Fruit fly (Drosophila melanogaster) whole organism, embryonic: ENCODE measurements around the gene CG2111.
"Not testable (repeated sequence)": the region's sequence is repeated elsewhere in the genome, so short reads cannot be mapped to it uniquely, and the experiment has no call there.

Experiments used
- BtbVII ChIP-seq: fragments of 200-800 bp; sonication (Bioruptor generic); optimal IDR thresholded peaks from 3 replicates; lab custom pipeline; 2017; ENCODE audit warnings: missing biosample characterization, mild to moderate bottlenecking, missing genetic modification characterization
- CG10462 ChIP-seq: fragments of 200-800 bp; sonication (Bioruptor generic); optimal IDR thresholded peaks from 2 replicates; lab custom pipeline; 2016; ENCODE audit warnings: missing biosample characterization, missing genetic modification characterization
- CG10654 ChIP-seq: fragments of 200-800 bp; sonication (Bioruptor generic); optimal IDR thresholded peaks from 2 replicates; lab custom pipeline; 2016; ENCODE audit warnings: missing biosample characterization, missing genetic modification characterization
- CG13424 ChIP-seq: fragments of 200-800 bp; sonication (Bioruptor generic); optimal IDR thresholded peaks from 2 replicates; lab custom pipeline; 2019; ENCODE audit warnings: missing biosample characterization, mild to moderate bottlenecking, missing genetic modification characterization, moderate library complexity
- CG13894 ChIP-seq: fragments of 200-800 bp; sonication (Bioruptor generic); optimal IDR thresholded peaks from 3 replicates; lab custom pipeline; 2018; ENCODE audit warnings: missing biosample characterization, mild to moderate bottlenecking, missing genetic modification characterization, moderate library complexity
- CG16813 ChIP-seq: fragments of 200-800 bp; sonication (Bioruptor generic); IDR thresholded peaks from 3 replicates; pipeline ENCODE4 v1.3.6; 2022; ENCODE audit warnings: missing biosample characterization, missing genetic modification characterization; ENCODE audit not compliant: partially characterized antibody
- CG33213 ChIP-seq: fragments of 200-800 bp; sonication (Bioruptor generic); optimal IDR thresholded peaks from 3 replicates; lab custom pipeline; 2016; ENCODE audit warnings: missing biosample characterization, missing genetic modification characterization
- CG34224 ChIP-seq: fragments of 200-800 bp; sonication (Bioruptor generic); IDR thresholded peaks from 3 replicates; pipeline ENCODE4 v1.3.6; 2022; ENCODE audit warnings: missing biosample characterization, missing genetic modification characterization; ENCODE audit not compliant: partially characterized antibody
- CG4328 ChIP-seq: fragments of 200-800 bp; sonication (Bioruptor generic); optimal IDR thresholded peaks from 3 replicates; lab custom pipeline; 2017; ENCODE audit warnings: missing biosample characterization, missing genetic modification reagents, missing genetic modification characterization
- CG4707 ChIP-seq: fragments of 200-800 bp; sonication (Bioruptor generic); optimal IDR thresholded peaks from 2 replicates; lab custom pipeline; 2018; ENCODE audit warnings: missing biosample characterization, mild to moderate bottlenecking, missing genetic modification characterization, moderate library complexity
- CG6272 ChIP-seq: fragments of 200-800 bp; sonication (Bioruptor generic); IDR thresholded peaks from 2 replicates; pipeline ENCODE4 v1.3.6; 2022; ENCODE audit warnings: missing biosample characterization, missing genetic modification characterization
- CG6765 ChIP-seq: fragments of 200-800 bp; sonication (Bioruptor generic); optimal IDR thresholded peaks from 3 replicates; lab custom pipeline; 2017; ENCODE audit warnings: missing biosample characterization, mild to moderate bottlenecking, missing genetic modification characterization
- CG7372 ChIP-seq: fragments of 200-800 bp; sonication (Bioruptor generic); IDR thresholded peaks from 2 replicates; pipeline ENCODE4 v1.3.6; 2022; ENCODE audit warnings: missing biosample characterization, missing genetic modification characterization
- CG8089 ChIP-seq: fragments of 200-800 bp; sonication (Bioruptor generic); optimal IDR thresholded peaks from 3 replicates; lab custom pipeline; 2016; ENCODE audit warnings: missing biosample characterization, missing genetic modification characterization
- CG8478 ChIP-seq: fragments of >200 bp; optimal IDR thresholded peaks from 2 replicates; lab custom pipeline; 2018
- CTCF ChIP-seq: fragments of 200-800 bp; sonication (Bioruptor generic); optimal IDR thresholded peaks from 2 replicates; lab custom pipeline; 2017; ENCODE audit warnings: missing biosample characterization, mild to moderate bottlenecking, missing genetic modification characterization, moderate library complexity
- Dref ChIP-seq: fragments of 200-800 bp; sonication (Bioruptor generic); IDR thresholded peaks from 2 replicates; pipeline ENCODE4 v1.3.6; 2022; ENCODE audit warnings: missing biosample characterization, missing genetic modification characterization
- Ets65A ChIP-seq: fragments of 200-800 bp; sonication (Bioruptor generic); peaks from one replicate; lab custom pipeline; 2016; ENCODE audit warnings: missing biosample characterization, missing genetic modification characterization
- H15 ChIP-seq: fragments of 200-800 bp; sonication (Bioruptor generic); IDR thresholded peaks from 3 replicates; pipeline ENCODE4 v1.3.6; 2022; ENCODE audit warnings: missing biosample characterization, missing genetic modification characterization
- HLH3B ChIP-seq: fragments of 200-800 bp; sonication (Bioruptor generic); IDR thresholded peaks from 2 replicates; pipeline ENCODE4 v1.3.6; 2022; ENCODE audit warnings: missing biosample characterization, missing genetic modification characterization
- Hr51 ChIP-seq, 2 experiments: fragments of 200-800 bp; sonication (Bioruptor generic); optimal IDR thresholded peaks; 2 replicates in 1 of 2; 3 replicates in 1 of 2; lab custom pipeline; 2016 to 2018; ENCODE audit warnings: missing biosample characterization in 2 of 2, missing genetic modification characterization in 2 of 2, mild to moderate bottlenecking in 1 of 2, moderate library complexity in 1 of 2
- Mrtf ChIP-seq: fragments of 200-800 bp; sonication (Bioruptor generic); IDR thresholded peaks from 3 replicates; pipeline ENCODE4 v1.3.6; 2022; ENCODE audit warnings: missing biosample characterization, missing genetic modification characterization
- Myb ChIP-seq: fragments of 200-800 bp; sonication (Bioruptor generic); optimal IDR thresholded peaks from 2 replicates; lab custom pipeline; 2016; ENCODE audit warnings: missing biosample characterization, missing genetic modification characterization
- Sox100B ChIP-seq: fragments of 200-800 bp; sonication (Bioruptor generic); optimal IDR thresholded peaks from 3 replicates; lab custom pipeline; 2018; ENCODE audit warnings: missing biosample characterization, mild to moderate bottlenecking, missing genetic modification characterization
- Sox102F ChIP-seq: fragments of 200-800 bp; sonication (Bioruptor generic); optimal IDR thresholded peaks from 2 replicates; lab custom pipeline; 2018; ENCODE audit warnings: missing biosample characterization, mild to moderate bottlenecking, missing genetic modification characterization, moderate library complexity
- Xrp1 ChIP-seq: fragments of 200-800 bp; sonication (Bioruptor generic); IDR thresholded peaks from 2 replicates; pipeline ENCODE4 v1.3.6; 2022; ENCODE audit warnings: missing biosample characterization, missing genetic modification characterization
- YL-1 ChIP-seq: fragments of 200-800 bp; sonication (Bioruptor generic); optimal IDR thresholded peaks from 3 replicates; lab custom pipeline; 2017; ENCODE audit warnings: missing biosample characterization, mild to moderate bottlenecking, missing genetic modification characterization
- ase ChIP-seq: fragments of 200-800 bp; sonication (Bioruptor generic); IDR thresholded peaks from 3 replicates; pipeline ENCODE4 v1.3.6; 2022; ENCODE audit warnings: missing biosample characterization, missing genetic modification characterization
- corto ChIP-seq: fragments of 200-800 bp; sonication (Bioruptor generic); optimal IDR thresholded peaks from 2 replicates; lab custom pipeline; 2016; ENCODE audit warnings: missing biosample characterization, mild to moderate bottlenecking, missing genetic modification characterization, moderate library complexity
- dan ChIP-seq: fragments of 200-800 bp; sonication (Bioruptor generic); IDR thresholded peaks from 2 replicates; pipeline ENCODE4 v1.3.6; 2022; ENCODE audit warnings: missing biosample characterization, missing genetic modification characterization
- dmrt99B ChIP-seq: fragments of 200-800 bp; sonication (Bioruptor generic); optimal IDR thresholded peaks from 2 replicates; lab custom pipeline; 2018; ENCODE audit warnings: missing biosample characterization, mild to moderate bottlenecking, missing genetic modification characterization, moderate library complexity
- esg ChIP-seq: fragments of 200-800 bp; sonication (Bioruptor generic); conservative IDR thresholded peaks from 2 replicates; pipeline ENCODE4 v1.3.6; 2022; ENCODE audit warnings: missing biosample characterization, missing genetic modification characterization
- hkb ChIP-seq, 2 experiments: fragments of 200-800 bp in 1 of 2; fragments of >200 bp in 1 of 2; sonication (Bioruptor generic) in 1 of 2; IDR thresholded peaks in 1 of 2; optimal IDR thresholded peaks in 1 of 2; 2 replicates each; pipeline versions ENCODE4 v1.3.6 to Lab custom; 2017 to 2022; ENCODE audit warnings: missing biosample characterization in 1 of 2, missing genetic modification characterization in 1 of 2
- lab ChIP-seq: fragments of 200-800 bp; sonication (Bioruptor generic); optimal IDR thresholded peaks from 3 replicates; lab custom pipeline; 2017; ENCODE audit warnings: missing biosample characterization, missing genetic modification characterization, mild to moderate bottlenecking, moderate library complexity, missing genetic modification reagents
- lola ChIP-seq, 3 experiments: fragments of >200 bp in 2 of 3; fragments of 200-800 bp in 1 of 3; sonication (Bioruptor generic) in 1 of 3; optimal IDR thresholded peaks; 2 replicates each; lab custom pipeline; 2017 to 2019; ENCODE audit warnings: missing biosample characterization in 3 of 3, missing genetic modification characterization in 3 of 3, mild to moderate bottlenecking in 1 of 3, moderate library complexity in 1 of 3
- lov ChIP-seq, 2 experiments: fragments of 200-800 bp in 1 of 2; fragments of >200 bp in 1 of 2; sonication (Bioruptor generic) in 1 of 2; IDR thresholded peaks in 1 of 2; optimal IDR thresholded peaks in 1 of 2; 2 replicates in 1 of 2; 3 replicates in 1 of 2; pipeline versions ENCODE4 v1.3.6 to Lab custom; 2017 to 2022; ENCODE audit warnings: missing biosample characterization in 1 of 2, missing genetic modification characterization in 1 of 2
- peb ChIP-seq: fragments of 200-800 bp; sonication (Bioruptor generic); IDR thresholded peaks from 2 replicates; pipeline ENCODE4 v1.3.6; 2022; ENCODE audit warnings: missing biosample characterization, missing genetic modification characterization
- repo ChIP-seq: fragments of 200-800 bp; sonication (Bioruptor generic); optimal IDR thresholded peaks from 2 replicates; lab custom pipeline; 2016; ENCODE audit warnings: missing biosample characterization, missing genetic modification characterization
- row ChIP-seq: fragments of 200-800 bp; sonication (Bioruptor generic); IDR thresholded peaks from 3 replicates; pipeline ENCODE4 v1.3.6; 2022; ENCODE audit warnings: missing biosample characterization, missing genetic modification characterization
- sens ChIP-seq: fragments of 200-800 bp; sonication (Bioruptor generic); peaks from one replicate; lab custom pipeline; 2016; ENCODE audit warnings: missing biosample characterization, missing genetic modification characterization
- vfl ChIP-seq: fragments of 200-800 bp; sonication (Bioruptor generic); optimal IDR thresholded peaks from 2 replicates; lab custom pipeline; 2016; ENCODE audit warnings: missing biosample characterization, missing genetic modification characterization
- zfh1 ChIP-seq: fragments of 200-800 bp; sonication (Bioruptor generic); IDR thresholded peaks from 3 replicates; pipeline ENCODE4 v1.3.6; 2022; ENCODE audit warnings: missing biosample characterization, missing genetic modification characterization

Gene CG2111

DNA sequence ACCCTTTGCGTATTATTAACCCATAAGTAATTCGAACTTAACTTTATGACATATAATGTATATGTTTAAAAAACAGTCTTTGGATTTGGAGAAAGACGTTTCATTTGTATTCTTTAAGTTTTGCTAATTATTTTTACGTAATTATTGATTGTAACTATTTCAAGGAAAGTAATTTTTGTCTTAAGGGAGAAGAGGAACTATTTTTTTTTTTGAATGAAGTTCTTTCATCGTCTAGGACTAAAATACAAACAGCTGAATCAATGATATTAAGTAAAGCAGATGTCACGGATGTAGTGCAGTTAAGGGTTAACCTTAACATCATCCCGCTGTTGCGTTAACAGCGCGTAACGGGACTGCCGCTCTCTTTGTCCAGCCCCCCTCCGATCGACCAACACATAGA lies 28.6 kb upstream of the CG2111 start (continued):
- TF ChIP-seq Sox100B (peak; percentile 56), peb (GFP tag; lab: Robert Waterston, UW) (no peak)

DNA sequence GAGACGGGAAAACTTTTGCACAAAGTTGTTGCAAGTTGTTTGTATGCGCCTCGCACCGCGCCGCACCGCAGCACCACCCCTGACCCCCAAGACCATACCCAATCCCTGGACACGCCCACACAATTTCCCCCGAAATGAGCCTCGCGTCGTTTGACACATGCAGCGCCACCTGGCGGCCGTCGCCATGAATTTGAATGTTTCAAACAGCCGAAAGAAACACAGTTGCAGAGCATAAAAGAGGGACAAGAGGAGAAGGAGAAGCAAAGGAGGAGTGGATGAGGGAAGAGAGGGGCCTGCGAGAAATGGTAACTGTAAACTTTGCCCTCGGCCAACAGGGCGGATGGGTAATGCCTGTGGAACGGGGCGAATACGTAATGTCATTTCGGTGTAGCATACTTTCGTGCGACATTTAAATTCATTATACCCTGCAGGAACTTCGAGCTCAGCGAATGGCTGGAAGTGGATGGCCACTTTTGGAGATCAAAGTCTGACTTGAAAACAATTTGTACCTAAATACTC lies 15.2 kb upstream of the CG2111 start:
- no peak for TF ChIP-seq Dref
- TF ChIP-seq dmrt99B: no peak
- no peak for TF ChIP-seq lola (GFP tag; optimal IDR thresholded peaks at IDR 0.05; lab: Kevin White, UChicago)
- peak; percentile 85 for TF ChIP-seq Ets65A (GFP tag; lab: Kevin White, UChicago)
- no peak for TF ChIP-seq CG13424 (tag; lab: Kevin White, UChicago)
- TF ChIP-seq esg (GFP tag; lab: Robert Waterston, UW): no peak
- TF ChIP-seq zfh1 (GFP tag; lab: Robert Waterston, UW): no peak
- TF ChIP-seq repo (GFP tag; lab: Kevin White, UChicago): no peak
- TF ChIP-seq CG4328: no peak
- no peak for TF ChIP-seq ase (GFP tag; lab: Robert Waterston, UW)
- TF ChIP-seq YL-1 (GFP tag; lab: Kevin White, UChicago): no peak
- TF ChIP-seq CTCF (GFP tag; lab: Kevin White, UChicago): peak; percentile 76
- no peak for TF ChIP-seq lov (optimal IDR thresholded peaks at IDR 0.05; lab: Kevin White, UChicago)
- no peak for TF ChIP-seq lov (GFP tag; IDR thresholded peaks at IDR 0.05; lab: Robert Waterston, UW)
- TF ChIP-seq CG10462 (GFP tag; lab: Kevin White, UChicago): no peak
- peak; percentile 86 for TF ChIP-seq CG7372
- TF ChIP-seq CG10654 (GFP tag; lab: Kevin White, UChicago): no peak
- no peak for TF ChIP-seq CG6272
- TF ChIP-seq sens (GFP tag; lab: Kevin White, UChicago): peak; percentile 14
- no peak for TF ChIP-seq Myb (GFP tag; lab: Kevin White, UChicago)
- TF ChIP-seq H15 (GFP tag; lab: Robert Waterston, UW): no peak

DNA sequence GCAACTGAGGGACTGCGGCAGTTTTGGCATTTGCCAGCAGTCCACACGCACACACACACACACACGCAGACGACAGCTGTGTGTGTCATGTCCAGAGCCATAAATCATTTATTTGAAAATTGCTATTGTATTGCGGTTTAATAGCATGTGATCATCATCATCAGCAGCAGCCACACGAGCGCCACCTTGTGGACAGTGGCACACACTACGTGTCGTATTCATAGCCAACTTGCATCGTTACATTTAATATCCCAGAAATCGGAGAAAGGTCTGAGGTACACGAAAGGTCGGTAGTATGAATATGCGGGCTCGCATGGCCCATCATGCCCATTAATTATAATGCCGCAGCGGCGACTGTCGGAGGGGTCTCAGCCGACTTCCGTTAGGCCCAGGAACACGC lies 1.3 kb upstream of the CG2111 start:
- peak; percentile 44 for TF ChIP-seq Ets65A (GFP tag; lab: Kevin White, UChicago)
- TF ChIP-seq vfl (GFP tag; lab: Kevin White, UChicago): no peak
- TF ChIP-seq CG13894: peak; percentile 61
- peak; percentile 66 for TF ChIP-seq CTCF (GFP tag; lab: Kevin White, UChicago)

DNA sequence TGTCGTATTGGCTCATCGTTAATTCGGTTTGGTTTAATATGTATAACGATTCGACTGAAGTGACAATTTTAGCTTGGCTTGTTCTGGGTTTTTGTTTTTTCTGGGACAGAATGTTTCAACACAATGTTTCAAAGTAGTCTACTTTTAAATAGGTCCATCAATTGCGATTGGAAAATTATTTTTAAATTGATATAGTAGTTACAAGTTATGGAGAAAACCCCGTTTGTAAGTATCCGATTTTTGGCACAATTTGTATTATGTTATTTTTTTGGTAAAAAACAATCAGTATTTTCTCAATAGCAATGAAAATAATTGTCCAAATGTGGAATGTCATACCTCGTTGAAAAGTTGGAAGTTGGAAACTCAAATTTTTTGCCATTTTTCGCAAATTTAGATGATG lies 4.3 kb downstream of the CG2111 start, which contains the start of gene Rab9E:
Gene Rab9E, minus strand, starts transcription at position 101 of the 400 bp plus-strand sequence.
- not testable (repeated sequence) for TF ChIP-seq Mrtf (GFP tag; lab: Robert Waterston, UW); CG16813 (GFP tag; lab: Robert Waterston, UW); BtbVII (GFP tag; lab: Kevin White, UChicago)

DNA sequence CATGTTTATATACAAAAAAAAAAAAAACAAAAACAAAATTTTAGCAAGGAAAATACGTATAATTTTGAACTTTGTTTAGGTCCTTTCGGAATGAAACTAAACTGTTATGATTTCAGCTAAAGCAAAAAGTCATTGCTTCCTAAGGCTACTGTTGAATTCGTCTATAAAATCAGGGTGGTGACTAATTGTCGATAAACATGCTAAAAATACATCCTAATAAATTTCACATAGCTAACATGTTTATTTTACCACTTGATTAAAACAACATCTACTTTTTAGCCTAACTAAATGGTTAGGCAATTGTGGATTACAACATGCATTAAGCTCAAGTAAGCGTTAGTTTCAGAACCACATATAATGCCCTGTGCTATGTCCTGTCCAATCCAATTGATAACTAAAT lies 15.9 kb downstream of the CG2111 start, which contains the start of gene CG12637:
Gene CG12637, minus strand, starts transcription at position 101 of the 400 bp plus-strand sequence.
- TF ChIP-seq CG33213 (GFP tag; lab: Kevin White, UChicago): no peak
- no peak for TF ChIP-seq peb (GFP tag; lab: Robert Waterston, UW)
- no peak for TF ChIP-seq corto (GFP tag; lab: Kevin White, UChicago)
- no peak for TF ChIP-seq CG8478 (lab: Kevin White, UChicago)
- TF ChIP-seq, all 482 proteins: peak for 0

DNA sequence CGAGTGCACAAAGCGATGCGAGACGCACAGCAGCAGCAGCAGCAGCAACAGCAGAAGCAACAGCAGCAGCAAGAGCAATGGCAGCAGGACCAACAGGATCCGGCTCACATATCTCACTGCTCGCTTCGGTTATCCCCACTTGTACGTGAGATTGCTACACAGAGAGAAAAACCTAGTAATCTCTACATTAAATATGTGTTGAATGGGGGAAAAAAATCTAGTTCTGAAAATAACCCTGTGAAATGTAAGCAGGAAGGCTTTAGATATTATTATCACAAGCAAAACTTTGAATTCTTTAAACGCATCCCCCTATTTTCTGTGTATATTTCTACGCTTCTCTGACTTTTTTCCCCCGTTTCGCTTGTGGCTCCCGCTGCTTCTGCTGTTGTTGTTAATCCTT lies 40.3 kb downstream of the CG2111 start:
- TF ChIP-seq Xrp1 (GFP tag; lab: Robert Waterston, UW) (peak; percentile 39; the same call in 1 of the 2 replicates), CG6765 (no peak), hkb (optimal IDR thresholded peaks at IDR 0.05; lab: Kevin White, UChicago) (no peak), hkb (GFP tag; IDR thresholded peaks at IDR 0.05; lab: Robert Waterston, UW) (0 out of 2 replicates have a peak, but pooled peaks have one; percentile 7), dan (GFP tag; lab: Robert Waterston, UW) (no peak), Sox102F (GFP tag; lab: Kevin White, UChicago) (no peak), Hr51 (GFP tag; optimal IDR thresholded peaks at IDR 0.05; lab: Kevin White, UChicago) (peak in 1 of 2 experiments; percentile 18), CG4707 (GFP tag; lab: Kevin White, UChicago) (no peak), CG8089 (GFP tag; lab: Kevin White, UChicago) (no peak), HLH3B (GFP tag; lab: Robert Waterston, UW) (0 out of 2 replicates have a peak, but pooled peaks have one; percentile 10), CG34224 (GFP tag; lab: Robert Waterston, UW) (no peak), row (GFP tag; lab: Robert Waterston, UW) (peak; percentile 45), lab (GFP tag; lab: Kevin White, UChicago) (peak; percentile 45)
